Worm (Caenorhabditis elegans) whole organism, young adult: Measurements from ENCODE around the gene Y102A11A.2.

ENCODE experiments used
- F23B12.7 ChIP-seq: sonication (generic microtip); optimal IDR thresholded peaks from 2 replicates; lab custom pipeline; 2017; ENCODE audit warnings: missing genetic modification characterization, mild to moderate bottlenecking, missing compliant biosample characterization, antibody characterized with exemption, moderate library complexity; ENCODE audit not compliant: insufficient read depth
- F39B2.1 ChIP-seq: fragments of 200-800 bp; sonication (Bioruptor generic); IDR thresholded peaks from 2 replicates; pipeline ENCODE4 v1.3.6; 2022; ENCODE audit warnings: missing genetic modification reagents, missing genetic modification characterization, missing compliant biosample characterization
- F49E8.2 ChIP-seq: sonication (generic microtip); optimal IDR thresholded peaks from 3 replicates; lab custom pipeline; 2017; ENCODE audit warnings: missing genetic modification characterization, mild to moderate bottlenecking, missing compliant biosample characterization, antibody characterized with exemption, moderate library complexity; ENCODE audit not compliant: insufficient read depth
- F57A8.1 ChIP-seq: fragments of 200-800 bp; sonication (Bioruptor generic); optimal IDR thresholded peaks from 2 replicates; lab custom pipeline; 2018; ENCODE audit warnings: mild to moderate bottlenecking, missing genetic modification characterization, moderate library complexity, missing compliant biosample characterization
- T26A5.8 ChIP-seq: sonication (generic microtip); optimal IDR thresholded peaks from 2 replicates; lab custom pipeline; 2016; ENCODE audit warnings: missing genetic modification characterization, missing compliant biosample characterization
- Y53F4B.3 ChIP-seq: fragments of 200-800 bp; sonication (Bioruptor generic); IDR thresholded peaks from 2 replicates; pipeline ENCODE4 v1.3.6; 2022; ENCODE audit warnings: missing genetic modification reagents, missing genetic modification characterization, missing compliant biosample characterization
- Y67H2A.10 ChIP-seq: fragments of 200-800 bp; sonication (Bioruptor generic); conservative IDR thresholded peaks from 2 replicates; pipeline ENCODE4 v1.3.6; 2022; ENCODE audit warnings: missing genetic modification reagents, missing genetic modification characterization, missing compliant biosample characterization
- Y95B8A.8 ChIP-seq: fragments of 200-800 bp; sonication (Bioruptor generic); IDR thresholded peaks from 2 replicates; pipeline ENCODE4 v1.3.6; 2022; ENCODE audit warnings: missing genetic modification reagents, missing genetic modification characterization, missing compliant biosample characterization
- ZK185.1 ChIP-seq: sonication (generic microtip); optimal IDR thresholded peaks from 2 replicates; lab custom pipeline; 2016; ENCODE audit warnings: mild to moderate bottlenecking, missing genetic modification characterization, missing compliant biosample characterization; ENCODE audit not compliant: poor library complexity, severe bottlenecking
- aptf-2 ChIP-seq: fragments of 200-800 bp; sonication (Bioruptor generic); conservative IDR thresholded peaks from 2 replicates; pipeline ENCODE4 v1.3.6; 2022; ENCODE audit warnings: missing genetic modification reagents, missing genetic modification characterization, missing compliant biosample characterization
- aptf-3 ChIP-seq: fragments of 200-800 bp; sonication (Bioruptor generic); IDR thresholded peaks from 2 replicates; pipeline ENCODE4 v1.3.6; 2022; ENCODE audit warnings: missing genetic modification characterization, missing compliant biosample characterization
- atf-7 ChIP-seq: sonication (generic microtip); optimal IDR thresholded peaks from 2 replicates; lab custom pipeline; 2017; ENCODE audit warnings: mild to moderate bottlenecking, missing genetic modification characterization, missing compliant biosample characterization
- attf-3 ChIP-seq: fragments of 200-800 bp; sonication (Bioruptor generic); conservative IDR thresholded peaks from 2 replicates; pipeline ENCODE4 v1.3.6; 2022; ENCODE audit warnings: missing genetic modification reagents, missing genetic modification characterization, missing compliant biosample characterization
- attf-5 ChIP-seq: fragments of 200-800 bp; sonication (Bioruptor generic); optimal IDR thresholded peaks from 2 replicates; lab custom pipeline; 2018; ENCODE audit warnings: mild to moderate bottlenecking, missing genetic modification characterization, missing compliant biosample characterization
- attf-6 ChIP-seq: fragments of 200-800 bp; sonication (Bioruptor generic); IDR thresholded peaks from 2 replicates; pipeline ENCODE4 v1.3.6; 2022; ENCODE audit warnings: missing genetic modification reagents, missing genetic modification characterization, missing compliant biosample characterization
- bed-2 ChIP-seq: fragments of 200-800 bp; sonication (Bioruptor generic); IDR thresholded peaks from 2 replicates; pipeline ENCODE4 v1.3.6; 2022; ENCODE audit warnings: missing genetic modification reagents, missing genetic modification characterization, missing compliant biosample characterization
- ccch-3 ChIP-seq: fragments of 200-800 bp; sonication (Bioruptor generic); optimal IDR thresholded peaks from 2 replicates; lab custom pipeline; 2018; ENCODE audit warnings: mild to moderate bottlenecking, missing genetic modification characterization, missing compliant biosample characterization
- cebp-1 ChIP-seq, 2 experiments: fragments of 200-800 bp in 1 of 2; sonication (Bioruptor generic) in 1 of 2; sonication (generic microtip) in 1 of 2; IDR thresholded peaks in 1 of 2; optimal IDR thresholded peaks in 1 of 2; 2 replicates each; pipeline versions ENCODE4 v1.3.6 to Lab custom; 2017 to 2022; ENCODE audit warnings: missing compliant biosample characterization in 2 of 2, missing genetic modification characterization in 2 of 2, mild to moderate bottlenecking in 1 of 2, missing genetic modification reagents in 1 of 2, moderate library complexity in 1 of 2
- ceh-40 ChIP-seq: fragments of 200-800 bp; sonication (Bioruptor generic); IDR thresholded peaks from 2 replicates; pipeline ENCODE4 v1.3.6; 2022; ENCODE audit warnings: missing genetic modification characterization, missing compliant biosample characterization
- ceh-58 ChIP-seq: fragments of 200-800 bp; sonication (Bioruptor generic); IDR thresholded peaks from 2 replicates; pipeline ENCODE4 v1.3.6; 2022; ENCODE audit warnings: missing genetic modification characterization, missing compliant biosample characterization
- die-1 ChIP-seq: sonication (generic microtip); optimal IDR thresholded peaks from 2 replicates; lab custom pipeline; 2016; ENCODE audit warnings: missing genotype, mild to moderate bottlenecking, missing genetic modification characterization, missing compliant biosample characterization
- efl-1 ChIP-seq: fragments of 150-350 bp; optimal IDR thresholded peaks from 2 replicates; lab custom pipeline; 2014; ENCODE audit warnings: missing biosample characterization, missing genetic modification reagents, missing genetic modification characterization
- egl-44 ChIP-seq: fragments of 200-800 bp; sonication (Bioruptor generic); IDR thresholded peaks from 2 replicates; pipeline ENCODE4 v1.3.6; 2022; ENCODE audit warnings: missing genetic modification reagents, missing genetic modification characterization, missing compliant biosample characterization
- egrh-3 ChIP-seq: fragments of 200-800 bp; sonication (Bioruptor generic); IDR thresholded peaks from 2 replicates; pipeline ENCODE4 v1.3.6; 2022; ENCODE audit warnings: missing genetic modification reagents, missing genetic modification characterization, missing compliant biosample characterization
- gei-17 ChIP-seq: fragments of 200-800 bp; sonication (Bioruptor generic); optimal IDR thresholded peaks from 2 replicates; lab custom pipeline; 2018; ENCODE audit warnings: mild to moderate bottlenecking, missing genetic modification characterization, missing compliant biosample characterization
- him-1 ChIP-seq: sonication (generic microtip); optimal IDR thresholded peaks from 2 replicates; lab custom pipeline; 2016; ENCODE audit warnings: missing genotype, missing genetic modification reagents, missing genetic modification characterization, missing compliant biosample characterization
- hlh-12 ChIP-seq: sonication (generic microtip); optimal IDR thresholded peaks from 2 replicates; lab custom pipeline; 2016; ENCODE audit warnings: missing genetic modification characterization, missing compliant biosample characterization
- hlh-26 ChIP-seq: fragments of 200-800 bp; sonication (Bioruptor generic); conservative IDR thresholded peaks from 2 replicates; pipeline ENCODE4 v1.3.6; 2022; ENCODE audit warnings: missing genetic modification reagents, missing genetic modification characterization, missing compliant biosample characterization
- hmg-1.2 ChIP-seq: fragments of 200-800 bp; sonication (Bioruptor generic); IDR thresholded peaks from 2 replicates; pipeline ENCODE4 v1.3.6; 2022; ENCODE audit warnings: missing genetic modification reagents, missing genetic modification characterization, missing compliant biosample characterization
- hsf-1 ChIP-seq: fragments of 200-800 bp; sonication (Bioruptor generic); IDR thresholded peaks from 2 replicates; pipeline ENCODE4 v1.3.6; 2022; ENCODE audit warnings: missing genetic modification reagents, missing genetic modification characterization, missing compliant biosample characterization
- let-526 ChIP-seq: fragments of 200-800 bp; sonication (Bioruptor generic); IDR thresholded peaks from 2 replicates; pipeline ENCODE4 v1.3.6; 2022; ENCODE audit warnings: missing genetic modification reagents, missing genetic modification characterization, missing compliant biosample characterization
- let-607 ChIP-seq, 2 experiments: fragments of 200-800 bp in 1 of 2; sonication (Bioruptor generic) in 1 of 2; sonication (generic microtip) in 1 of 2; optimal IDR thresholded peaks; 2 replicates each; lab custom pipeline; 2016 to 2018; ENCODE audit warnings: mild to moderate bottlenecking in 2 of 2, missing compliant biosample characterization in 2 of 2, missing genetic modification characterization in 2 of 2, moderate library complexity in 2 of 2, missing genotype in 1 of 2
- lin-40 ChIP-seq: sonication (generic microtip); optimal IDR thresholded peaks from 2 replicates; lab custom pipeline; 2016; ENCODE audit warnings: missing genetic modification characterization, mild to moderate bottlenecking, missing compliant biosample characterization, missing genotype, missing genetic modification reagents
- lsy-27 ChIP-seq: sonication (generic microtip); optimal IDR thresholded peaks from 2 replicates; lab custom pipeline; 2017; ENCODE audit warnings: missing genetic modification characterization, mild to moderate bottlenecking, missing compliant biosample characterization, antibody characterized with exemption, missing genotype, borderline replicate concordance; ENCODE audit not compliant: insufficient read depth
- madf-3 ChIP-seq: fragments of 200-800 bp; sonication (Bioruptor generic); IDR thresholded peaks from 2 replicates; pipeline ENCODE4 v1.3.6; 2022; ENCODE audit warnings: missing genetic modification reagents, missing genetic modification characterization, missing compliant biosample characterization
- madf-6 ChIP-seq: fragments of 200-800 bp; sonication (Bioruptor generic); IDR thresholded peaks from 2 replicates; pipeline ENCODE4 v1.3.6; 2022; ENCODE audit warnings: missing genetic modification reagents, missing genetic modification characterization, missing compliant biosample characterization
- nhr-179 ChIP-seq: sonication (generic microtip); optimal IDR thresholded peaks from 2 replicates; lab custom pipeline; 2016; ENCODE audit warnings: mild to moderate bottlenecking, missing genetic modification characterization, missing compliant biosample characterization
- pbrm-1 ChIP-seq: fragments of 200-800 bp; sonication (Bioruptor generic); IDR thresholded peaks from 2 replicates; pipeline ENCODE4 v1.3.6; 2022; ENCODE audit warnings: missing genetic modification reagents, missing genetic modification characterization, missing compliant biosample characterization
- rcor-1 ChIP-seq: fragments of 200-800 bp; sonication (Bioruptor generic); IDR thresholded peaks from 2 replicates; pipeline ENCODE4 v1.3.6; 2022; ENCODE audit warnings: missing genetic modification reagents, missing genetic modification characterization, missing compliant biosample characterization
- rpc-1 ChIP-seq, 2 experiments: fragments of 150-350 bp in 1 of 2; sonication (generic microtip) in 1 of 2; optimal IDR thresholded peaks; 2 replicates each; lab custom pipeline; 2014 to 2018; ENCODE audit warnings: missing biosample characterization in 1 of 2, missing genetic modification characterization in 1 of 2, missing genetic modification reagents in 1 of 2, missing genotype in 1 of 2
- sdz-38 ChIP-seq: sonication (generic microtip); optimal IDR thresholded peaks from 2 replicates; lab custom pipeline; 2016; ENCODE audit warnings: missing genotype, missing genetic modification characterization, missing compliant biosample characterization
- snpc-1.3 ChIP-seq: sonication (generic microtip); optimal IDR thresholded peaks from 2 replicates; lab custom pipeline; 2017; ENCODE audit warnings: missing genetic modification characterization, mild to moderate bottlenecking, missing compliant biosample characterization, antibody characterized with exemption, moderate library complexity, missing genotype, missing genetic modification reagents; ENCODE audit not compliant: insufficient read depth
- unc-62 ChIP-seq: fragments of 150-350 bp; optimal IDR thresholded peaks from 2 replicates; lab custom pipeline; 2014; ENCODE audit warnings: missing biosample characterization, missing genetic modification reagents, missing genetic modification characterization
- ztf-25 ChIP-seq: fragments of 200-800 bp; sonication (Bioruptor generic); IDR thresholded peaks from 2 replicates; pipeline ENCODE4 v1.3.6; 2022; ENCODE audit warnings: missing genetic modification reagents, missing genetic modification characterization, missing compliant biosample characterization
- ztf-26 ChIP-seq: sonication (generic microtip); optimal IDR thresholded peaks from 2 replicates; lab custom pipeline; 2017; ENCODE audit warnings: missing genetic modification characterization, missing compliant biosample characterization
- ztf-6 ChIP-seq: fragments of 200-800 bp; sonication (Bioruptor generic); IDR thresholded peaks from 2 replicates; pipeline ENCODE4 v1.3.6; 2022; ENCODE audit warnings: missing genetic modification reagents, missing genetic modification characterization, missing compliant biosample characterization

Gene Y102A11A.2

ce11 chrX:2071392-2072001, 45.1 kb downstream of the Y102A11A.2 start (continued):
- TF ChIP-seq ZK185.1 (tag; lab: Kevin White, UChicago) (no peak), hlh-12 (tag; lab: Kevin White, UChicago) (no peak), Y67H2A.10 (GFP tag; lab: Robert Waterston, UW) (no peak), rcor-1 (no peak), egrh-3 (GFP tag; lab: Robert Waterston, UW) (no peak), efl-1 (peak; percentile 10), ccch-3 (GFP tag; lab: Kevin White, UChicago) (no peak), ztf-26 (peak; percentile 3), attf-5 (GFP tag; lab: Kevin White, UChicago) (peak; percentile 65), let-607 (tag; optimal IDR thresholded peaks at IDR 0.05; lab: Kevin White, UChicago) (no peak), cebp-1 (GFP tag; IDR thresholded peaks at IDR 0.05; lab: Robert Waterston, UW) (peak; percentile 94), cebp-1 (tag; optimal IDR thresholded peaks at IDR 0.05; lab: Kevin White, UChicago) (peak; percentile 99), madf-3 (GFP tag; lab: Robert Waterston, UW) (no peak), ceh-40 (GFP tag; lab: Robert Waterston, UW) (no peak), hlh-26 (GFP tag; lab: Robert Waterston, UW) (no peak), die-1 (tag; lab: Kevin White, UChicago) (no peak), attf-3 (GFP tag; lab: Robert Waterston, UW) (no peak), lsy-27 (no peak), F49E8.2 (tag; lab: Kevin White, UChicago) (no peak), gei-17 (GFP tag; lab: Kevin White, UChicago) (peak; percentile 21), pbrm-1 (no peak; the same call in 1 of the 2 replicates), hsf-1 (GFP tag; lab: Robert Waterston, UW) (no peak), Y53F4B.3 (GFP tag; lab: Robert Waterston, UW) (no peak), hmg-1.2 (peak; percentile 34; the same call in 1 of the 2 replicates), let-526 (no peak), F39B2.1 (GFP tag; lab: Robert Waterston, UW) (no peak), lin-40 (tag; lab: Kevin White, UChicago) (peak; percentile 70), sdz-38 (tag; lab: Kevin White, UChicago) (no peak), unc-62 (peak; percentile 29), F57A8.1 (GFP tag; lab: Kevin White, UChicago) (no peak), aptf-2 (GFP tag; lab: Robert Waterston, UW) (no peak), ztf-6 (GFP tag; lab: Robert Waterston, UW) (no peak)

- TF ChIP-seq let-526: no peak
- TF ChIP-seq ztf-25: no peak
- TF ChIP-seq egl-44 (GFP tag; lab: Robert Waterston, UW): no peak
- TF ChIP-seq unc-62: no peak
- no peak for TF ChIP-seq ceh-58 (GFP tag; lab: Robert Waterston, UW)
- no peak for TF ChIP-seq attf-6 (GFP tag; lab: Robert Waterston, UW)
- TF ChIP-seq bed-2 (GFP tag; lab: Robert Waterston, UW): no peak
- TF ChIP-seq nhr-179: no peak
- no peak for TF ChIP-seq F23B12.7 (tag; lab: Kevin White, UChicago)
- no peak for TF ChIP-seq atf-7 (tag; lab: Kevin White, UChicago)
- TF ChIP-seq madf-6 (GFP tag; lab: Robert Waterston, UW): no peak
- TF ChIP-seq him-1 (tag; lab: Kevin White, UChicago): no peak
- TF ChIP-seq Y95B8A.8: no peak
- TF ChIP-seq rpc-1 (optimal IDR thresholded peaks at IDR 0.05; lab: Kevin White, UChicago): no peak
- no peak for TF ChIP-seq rpc-1 (tag; optimal IDR thresholded peaks at IDR 0.05; lab: Kevin White, UChicago)
- TF ChIP-seq lin-40 (tag; lab: Kevin White, UChicago): no peak
- no peak for TF ChIP-seq F49E8.2 (tag; lab: Kevin White, UChicago)
- no peak for TF ChIP-seq snpc-1.3 (tag; lab: Kevin White, UChicago)
- TF ChIP-seq T26A5.8 (tag; lab: Kevin White, UChicago): no peak
- no peak for TF ChIP-seq aptf-3 (GFP tag; lab: Robert Waterston, UW)
These were observed 47.6 kb downstream of the Y102A11A.2 start, which contains the start of gene txdc-12.2 for ce11 chrX:2074055-2074454. TSS of gene txdc-12.2 (plus strand) at chrX:2074450.
